Worm (Caenorhabditis elegans) whole organism, L3 larva: ENCODE measurements around the gene clec-9.

Experiments used
- R02D3.7 ChIP-seq: fragments of 150-350 bp; optimal IDR thresholded peaks from 2 replicates; lab custom pipeline; 2014; ENCODE audit warnings: missing biosample characterization, missing genetic modification characterization
- ZK546.5 ChIP-seq: sonication (generic microtip); optimal IDR thresholded peaks from 2 replicates; lab custom pipeline; 2017; ENCODE audit warnings: missing biosample characterization, missing genetic modification characterization
- ama-1 ChIP-seq: fragments of 150-350 bp; optimal IDR thresholded peaks from 2 replicates; lab custom pipeline; 2018
- ceh-16 ChIP-seq: sonication (generic microtip); optimal IDR thresholded peaks from 2 replicates; lab custom pipeline; 2017; ENCODE audit warnings: missing biosample characterization, missing genetic modification characterization
- ceh-82 ChIP-seq: fragments of 150-350 bp; optimal IDR thresholded peaks from 2 replicates; lab custom pipeline; 2014; ENCODE audit warnings: missing biosample characterization, missing genetic modification characterization
- ceh-9 ChIP-seq: sonication (generic microtip); optimal IDR thresholded peaks from 2 replicates; lab custom pipeline; 2018; ENCODE audit warnings: missing biosample characterization, missing genetic modification characterization
- egl-27 ChIP-seq: sonication (generic microtip); optimal IDR thresholded peaks from 4 replicates; lab custom pipeline; 2017; ENCODE audit warnings: missing biosample characterization, missing genetic modification reagents, missing genetic modification characterization
- egl-5 ChIP-seq: fragments of 150-350 bp; optimal IDR thresholded peaks from 2 replicates; lab custom pipeline; 2017; ENCODE audit warnings: missing biosample characterization, missing genetic modification reagents, missing genetic modification characterization, inconsistent platforms
- elt-1 ChIP-seq: fragments of 150-350 bp; optimal IDR thresholded peaks from 2 replicates; lab custom pipeline; 2014; ENCODE audit warnings: missing biosample characterization, missing genetic modification characterization
- elt-2 ChIP-seq: sonication (generic microtip); optimal IDR thresholded peaks from 2 replicates; lab custom pipeline; 2016; ENCODE audit warnings: missing genetic modification reagents, mild to moderate bottlenecking, missing genetic modification characterization, missing compliant biosample characterization
- elt-3 ChIP-seq, 3 experiments: fragments of 150-350 bp in 1 of 3; sonication (generic microtip) in 2 of 3; optimal IDR thresholded peaks; 2 replicates in 2 of 3; 4 replicates in 1 of 3; lab custom pipeline; 2014 to 2017; ENCODE audit warnings: missing biosample characterization in 3 of 3, missing genetic modification characterization in 3 of 3
- eor-1 ChIP-seq, 2 experiments: fragments of 150-350 bp; optimal IDR thresholded peaks; 2 replicates each; lab custom pipeline; 2014 to 2018; ENCODE audit warnings: missing biosample characterization in 2 of 2, missing genetic modification characterization in 2 of 2
- fkh-10 ChIP-seq: sonication (generic microtip); optimal IDR thresholded peaks from 2 replicates; lab custom pipeline; 2017; ENCODE audit warnings: missing biosample characterization, missing genetic modification reagents, missing genetic modification characterization
- fkh-2 ChIP-seq: fragments of 150-350 bp; optimal IDR thresholded peaks from 2 replicates; lab custom pipeline; 2014; ENCODE audit warnings: missing biosample characterization, missing genetic modification reagents, missing genetic modification characterization
- fos-1 ChIP-seq: fragments of 150-350 bp; optimal IDR thresholded peaks from 2 replicates; lab custom pipeline; 2014; ENCODE audit warnings: missing biosample characterization, missing genetic modification characterization
- hmg-11 ChIP-seq: sonication (generic microtip); optimal IDR thresholded peaks from 2 replicates; lab custom pipeline; 2016; ENCODE audit warnings: missing genetic modification characterization, missing compliant biosample characterization
- jun-1 ChIP-seq: fragments of 150-350 bp; optimal IDR thresholded peaks from 2 replicates; lab custom pipeline; 2014; ENCODE audit warnings: missing biosample characterization, missing genetic modification reagents, missing genetic modification characterization
- lin-39 ChIP-seq: fragments of 150-350 bp; optimal IDR thresholded peaks from 2 replicates; lab custom pipeline; 2018; ENCODE audit warnings: missing biosample characterization, missing genetic modification reagents, missing genetic modification characterization
- lsy-12 ChIP-seq: sonication (generic microtip); optimal IDR thresholded peaks from 2 replicates; lab custom pipeline; 2016; ENCODE audit warnings: mild to moderate bottlenecking, missing genetic modification characterization, missing compliant biosample characterization
- mdl-1 ChIP-seq: fragments of 150-350 bp; optimal IDR thresholded peaks from 2 replicates; lab custom pipeline; 2014; ENCODE audit warnings: missing biosample characterization, missing genetic modification characterization
- mml-1 ChIP-seq: fragments of 150-350 bp; sonication (generic microtip); optimal IDR thresholded peaks from 3 replicates; lab custom pipeline; 2014; ENCODE audit warnings: missing biosample characterization, missing genetic modification characterization
- nhr-11 ChIP-seq: fragments of 150-350 bp; optimal IDR thresholded peaks from 2 replicates; lab custom pipeline; 2014; ENCODE audit warnings: missing biosample characterization, missing genetic modification characterization
- nhr-23 ChIP-seq: fragments of 150-350 bp; optimal IDR thresholded peaks from 2 replicates; lab custom pipeline; 2014; ENCODE audit warnings: missing biosample characterization, missing genetic modification reagents, missing genetic modification characterization
- nhr-237 ChIP-seq: fragments of 150-350 bp; optimal IDR thresholded peaks from 2 replicates; lab custom pipeline; 2014; ENCODE audit warnings: missing biosample characterization, missing genetic modification characterization
- nhr-28 ChIP-seq: fragments of 150-350 bp; optimal IDR thresholded peaks from 2 replicates; lab custom pipeline; 2014; ENCODE audit warnings: missing biosample characterization, missing genetic modification characterization
- nhr-43 ChIP-seq: sonication (generic microtip); optimal IDR thresholded peaks from 2 replicates; lab custom pipeline; 2016; ENCODE audit warnings: mild to moderate bottlenecking, missing genetic modification characterization, missing compliant biosample characterization; ENCODE audit not compliant: poor library complexity, severe bottlenecking
- nhr-77 ChIP-seq: fragments of 150-350 bp; optimal IDR thresholded peaks from 2 replicates; lab custom pipeline; 2014; ENCODE audit warnings: missing biosample characterization, missing genetic modification characterization
- pha-4 ChIP-seq: fragments of 150-350 bp; optimal IDR thresholded peaks from 2 replicates; lab custom pipeline; 2014; ENCODE audit warnings: missing biosample characterization, missing genetic modification reagents, missing genetic modification characterization
- pqm-1 ChIP-seq: fragments of 150-350 bp; optimal IDR thresholded peaks from 2 replicates; lab custom pipeline; 2017; ENCODE audit warnings: missing biosample characterization, missing genetic modification characterization, inconsistent platforms
- sea-2 ChIP-seq: fragments of 150-350 bp; sonication (generic microtip); optimal IDR thresholded peaks from 4 replicates; lab custom pipeline; 2014; ENCODE audit warnings: missing biosample characterization, missing genetic modification reagents, missing genetic modification characterization
- skn-1 ChIP-seq: fragments of 150-350 bp; optimal IDR thresholded peaks from 2 replicates; lab custom pipeline; 2014; ENCODE audit warnings: missing biosample characterization, missing genetic modification characterization
- snpc-4 ChIP-seq: fragments of 150-350 bp; optimal IDR thresholded peaks from 2 replicates; lab custom pipeline; 2014; ENCODE audit warnings: missing biosample characterization, missing genetic modification characterization
- tbx-2 ChIP-seq: sonication (generic microtip); optimal IDR thresholded peaks from 2 replicates; lab custom pipeline; 2016; ENCODE audit warnings: mild to moderate bottlenecking, missing genetic modification characterization, missing compliant biosample characterization
- unc-39 ChIP-seq: sonication (generic microtip); optimal IDR thresholded peaks from 4 replicates; lab custom pipeline; 2017; ENCODE audit warnings: missing biosample characterization, missing genetic modification characterization
- unc-62 ChIP-seq: fragments of 150-350 bp; sonication (generic microtip); optimal IDR thresholded peaks from 4 replicates; lab custom pipeline; 2014; ENCODE audit warnings: missing biosample characterization, missing genetic modification reagents, missing genetic modification characterization
- zag-1 ChIP-seq: fragments of 150-350 bp; optimal IDR thresholded peaks from 2 replicates; lab custom pipeline; 2014; ENCODE audit warnings: missing biosample characterization, missing genetic modification characterization
- ztf-4 ChIP-seq: fragments of 150-350 bp; optimal IDR thresholded peaks from 2 replicates; lab custom pipeline; 2014; ENCODE audit warnings: missing biosample characterization, missing genetic modification characterization

Gene clec-9

ce11 chrV:16682886-16683285 lies 23.6 kb downstream of the clec-9 start, which contains the start of gene srw-36:
Gene srw-36, plus strand, starts transcription at chrV:16683186.
- TF ChIP-seq nhr-77 (no peak), nhr-43 (tag; lab: Kevin White, UChicago) (no peak), jun-1 (tag; lab: Kevin White, UChicago) (no peak), unc-39 (no peak), ZK546.5 (tag; lab: Kevin White, UChicago) (no peak), lin-39 (tag; lab: Kevin White, UChicago) (no peak), tbx-2 (no peak), ceh-9 (no peak), fkh-2 (tag; lab: Kevin White, UChicago) (no peak), elt-3 (tag; optimal IDR thresholded peaks at IDR 0.05; lab: Kevin White, UChicago) (no peak), ceh-82 (tag; lab: Kevin White, UChicago) (no peak), elt-2 (tag; lab: Kevin White, UChicago) (no peak), fos-1 (tag; lab: Kevin White, UChicago) (no peak), zag-1 (tag; lab: Kevin White, UChicago) (no peak), mdl-1 (no peak), mml-1 (tag; lab: Kevin White, UChicago) (no peak), lsy-12 (tag; lab: Kevin White, UChicago) (no peak), eor-1 (tag; optimal IDR thresholded peaks at IDR 0.05; lab: Kevin White, UChicago) (no peak), ceh-16 (no peak)

DNA sequence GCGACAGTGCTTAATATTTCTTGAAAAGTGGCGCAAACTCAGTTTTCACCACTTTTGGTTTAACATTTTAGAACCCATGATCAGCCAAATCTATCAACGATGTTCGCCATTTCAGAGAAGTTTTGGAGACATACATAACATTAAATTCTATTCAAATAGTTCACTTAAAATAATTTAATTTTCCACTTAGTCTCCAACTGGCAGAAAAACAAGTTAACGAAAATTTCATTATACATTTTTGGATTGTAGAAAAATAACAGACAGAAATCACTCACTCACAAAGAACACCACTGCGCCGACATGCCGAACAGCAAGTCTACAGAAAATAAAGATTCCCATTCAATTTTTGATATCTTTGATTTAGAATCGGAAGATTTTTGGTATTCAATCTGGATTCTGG lies 26.5 kb downstream of the clec-9 start, which contains the start of gene srw-44:
Gene srw-44 (plus strand): TSS at position 301 of the 400 bp plus-strand sequence.
- TF ChIP-seq ceh-16: no peak
- TF ChIP-seq nhr-23 (tag; lab: Kevin White, UChicago): no peak
- TF ChIP-seq jun-1 (tag; lab: Kevin White, UChicago): no peak

ce11 chrV:16679237-16679636 lies 27.2 kb downstream of the clec-9 start, which contains the start of gene srz-103:
Gene srz-103, minus strand, starts transcription at chrV:16679337.
- no peak for TF ChIP-seq tbx-2
- no peak for TF ChIP-seq nhr-23 (tag; lab: Kevin White, UChicago)
- TF ChIP-seq elt-3 (tag; optimal IDR thresholded peaks at IDR 0.05; lab: Kevin White, UChicago): no peak
- no peak for TF ChIP-seq ceh-9
- no peak for TF ChIP-seq jun-1 (tag; lab: Kevin White, UChicago)
- TF ChIP-seq lin-39 (tag; lab: Kevin White, UChicago): no peak
- TF ChIP-seq mdl-1: no peak
- no peak for TF ChIP-seq zag-1 (tag; lab: Kevin White, UChicago)
- TF ChIP-seq R02D3.7 (tag; lab: Kevin White, UChicago): no peak
- no peak for TF ChIP-seq unc-62 (GFP tag; lab: Kevin White, UChicago)
- no peak for TF ChIP-seq fkh-2 (tag; lab: Kevin White, UChicago)
- TF ChIP-seq ceh-16: no peak
- no peak for TF ChIP-seq pqm-1 (tag; lab: Kevin White, UChicago)
- TF ChIP-seq fos-1 (tag; lab: Kevin White, UChicago): no peak
- no peak for TF ChIP-seq elt-1 (tag; lab: Kevin White, UChicago)

- no peak for TF ChIP-seq ama-1
- TF ChIP-seq nhr-237: no peak
- TF ChIP-seq egl-27 (tag; lab: Kevin White, UChicago): no peak
- no peak for TF ChIP-seq hmg-11
- TF ChIP-seq ztf-4: no peak
- TF ChIP-seq ceh-9: no peak
- no peak for TF ChIP-seq snpc-4 (tag; lab: Kevin White, UChicago)
- TF ChIP-seq sea-2 (GFP tag; lab: Kevin White, UChicago): no peak
- no peak for TF ChIP-seq ZK546.5 (tag; lab: Kevin White, UChicago)
- no peak for TF ChIP-seq jun-1 (tag; lab: Kevin White, UChicago)
- TF ChIP-seq pha-4 (tag; lab: Kevin White, UChicago): no peak
- TF ChIP-seq skn-1: no peak
- no peak for TF ChIP-seq fkh-10 (GFP tag; lab: Kevin White, UChicago)
- TF ChIP-seq eor-1 (tag; optimal IDR thresholded peaks at IDR 0.05; lab: Kevin White, UChicago): no peak
- no peak for TF ChIP-seq mml-1 (tag; lab: Kevin White, UChicago)
- no peak for TF ChIP-seq egl-5
- no peak for TF ChIP-seq nhr-28
- TF ChIP-seq elt-1 (tag; lab: Kevin White, UChicago): no peak
- TF ChIP-seq nhr-11 (tag; lab: Kevin White, UChicago): no peak
Observed at ce11 chrV:16675553-16675952, 30.9 kb downstream of the clec-9 start, which contains the start of gene srz-1. Gene srz-1, plus strand, starts transcription at chrV:16675853.
